Fruit fly (Drosophila melanogaster): Measurements from ENCODE around the gene Tbc1d15-17.
A peak's percentile ranks its signal among the peaks of the same experiment; 100 is the strongest.

Tbc1d15-17 gene

dm6 chr2L:203529-204127 is 3.4 kb upstream of the Tbc1d15-17 start, which contains the start of gene mRpL10:
mRpL10 (plus strand) TSS chr2L:203779.
- peak; percentile 65 for TF ChIP-seq esn (GFP tag; optimal IDR thresholded peaks at IDR 0.05)
- TF ChIP-seq CG3032 (tag; optimal IDR thresholded peaks at IDR 0.05), result peak; percentile 25
- no peak for TF ChIP-seq svp (GFP tag)
- no peak for TF ChIP-seq Met (GFP tag; optimal IDR thresholded peaks at IDR 0.05)
- TF ChIP-seq Eip93F (GFP tag; optimal IDR thresholded peaks at IDR 0.05), result peak; percentile 33
- TF ChIP-seq CG10631 (GFP tag; optimal IDR thresholded peaks at IDR 0.05), result peak; percentile 11

- no peak for TF ChIP-seq Eip78C (GFP tag)
- TF ChIP-seq eg (GFP tag; IDR thresholded peaks at IDR 0.05), result no peak
- no peak for TF ChIP-seq CG6163 (GFP tag; IDR thresholded peaks at IDR 0.05)
- TF ChIP-seq Ets21C (GFP tag; optimal IDR thresholded peaks at IDR 0.05), result no peak
- TF ChIP-seq CG32006 (GFP tag; optimal IDR thresholded peaks at IDR 0.05), result no peak
- no peak for TF ChIP-seq CG8632 (GFP tag; optimal IDR thresholded peaks at IDR 0.05)
- no peak for TF ChIP-seq CG11902 (GFP tag; optimal IDR thresholded peaks at IDR 0.05)
- no peak for TF ChIP-seq fd59A (GFP tag; optimal IDR thresholded peaks at IDR 0.05)
- TF ChIP-seq CG10631 (GFP tag; optimal IDR thresholded peaks at IDR 0.05), result no peak
- TF ChIP-seq spab (GFP tag; optimal IDR thresholded peaks at IDR 0.05), result no peak
- TF ChIP-seq Smox (GFP tag; optimal IDR thresholded peaks at IDR 0.05), result no peak
- TF ChIP-seq CG15336 (GFP tag; IDR thresholded peaks at IDR 0.05), result no peak
- TF ChIP-seq CG3032 (tag; optimal IDR thresholded peaks at IDR 0.05), result no peak
- TF ChIP-seq CG6854 (GFP tag; optimal IDR thresholded peaks at IDR 0.05), result no peak
- no peak for TF ChIP-seq Sox15 (GFP tag; optimal IDR thresholded peaks at IDR 0.05)
- no peak for TF ChIP-seq Ets96B (tag; optimal IDR thresholded peaks at IDR 0.05)
- no peak for TF ChIP-seq CG4318 (GFP tag; optimal IDR thresholded peaks at IDR 0.05)
- no peak for TF ChIP-seq OdsH (GFP tag; optimal IDR thresholded peaks at IDR 0.05)
- no peak for TF ChIP-seq Eip75B (GFP tag; optimal IDR thresholded peaks at IDR 0.05)
- TF ChIP-seq Gug (GFP tag; IDR thresholded peaks at IDR 0.05), result no peak
Measured at dm6 chr2L:204557-204956, 2.4 kb upstream of the Tbc1d15-17 start.

- TF ChIP-seq dsx (GFP tag; optimal IDR thresholded peaks at IDR 0.05; ENCODE audit: poor library complexity, severe bottlenecking), result no peak
- TF ChIP-seq Eip93F (GFP tag; optimal IDR thresholded peaks at IDR 0.05), result no peak
- TF ChIP-seq vri (GFP tag; optimal IDR thresholded peaks at IDR 0.05), result no peak
- no peak for TF ChIP-seq CG6792 (GFP tag; optimal IDR thresholded peaks at IDR 0.05)
- no peak for TF ChIP-seq CG3919 (GFP tag; optimal IDR thresholded peaks at IDR 0.05)
- no peak for TF ChIP-seq svp (GFP tag)
- no peak for TF ChIP-seq CG9139 (GFP tag; optimal IDR thresholded peaks at IDR 0.05)
- no peak for TF ChIP-seq CG16779 (tag; optimal IDR thresholded peaks at IDR 0.05)
- TF ChIP-seq CG15336 (GFP tag; IDR thresholded peaks at IDR 0.05), result no peak
- TF ChIP-seq acj6 (GFP tag; optimal IDR thresholded peaks at IDR 0.05), result no peak
- TF ChIP-seq Met (GFP tag; optimal IDR thresholded peaks at IDR 0.05), result no peak
- no peak for TF ChIP-seq ss (GFP tag; optimal IDR thresholded peaks at IDR 0.05)
- no peak for TF ChIP-seq CG32006 (GFP tag; optimal IDR thresholded peaks at IDR 0.05)
- TF ChIP-seq Hr4 (GFP tag; optimal IDR thresholded peaks at IDR 0.05), result no peak
- TF ChIP-seq salr (GFP tag; optimal IDR thresholded peaks at IDR 0.05), result no peak
- no peak for TF ChIP-seq Sox15 (GFP tag; optimal IDR thresholded peaks at IDR 0.05)
- TF ChIP-seq dac (GFP tag; optimal IDR thresholded peaks at IDR 0.05), result no peak
- no peak for TF ChIP-seq Sox102F (GFP tag; optimal IDR thresholded peaks at IDR 0.05)
- no peak for TF ChIP-seq CG10669 (GFP tag; optimal IDR thresholded peaks at IDR 0.05)
Measured at dm6 chr2L:206556-206955, 423 bp upstream of the Tbc1d15-17 start.
